Worm (Caenorhabditis elegans): ENCODE results near the gene cest-2.2.
A peak's percentile ranks its signal among the peaks of the same experiment; 100 is the strongest.

cest-2.2 gene

ce11 chrV:14136152-14136551 lies 39.0 kb downstream of the cest-2.2 start (continued):
- TF ChIP-seq ceh-82 (tag; optimal IDR thresholded peaks at IDR 0.05) (no peak), fkh-10 (GFP tag; optimal IDR thresholded peaks at IDR 0.05) (no peak), nhr-6 (tag; optimal IDR thresholded peaks at IDR 0.05) (peak; percentile 97), F10B5.3 (tag; optimal IDR thresholded peaks at IDR 0.05) (no peak), attf-4 (tag; optimal IDR thresholded peaks at IDR 0.05) (no peak), lin-29 (GFP tag; IDR thresholded peaks at IDR 0.05) (no peak), jun-1 (tag; optimal IDR thresholded peaks at IDR 0.05) (no peak), Y105C5A.15 (GFP tag; IDR thresholded peaks at IDR 0.05) (no peak), rbr-2 (tag; optimal IDR thresholded peaks at IDR 0.05) (peak; percentile 58), ZK337.2 (GFP tag; IDR thresholded peaks at IDR 0.05) (no peak), ztf-11 (tag; optimal IDR thresholded peaks at IDR 0.05) (no peak), skn-1 (tag; optimal IDR thresholded peaks at IDR 0.05) (no peak), unc-39 (tag; optimal IDR thresholded peaks at IDR 0.05) (no peak), nhr-41 (GFP tag; IDR thresholded peaks at IDR 0.05) (no peak), lin-15B (tag; optimal IDR thresholded peaks at IDR 0.05) (no peak), R02D3.7 (tag; optimal IDR thresholded peaks at IDR 0.05) (no peak), ceh-28 (tag; optimal IDR thresholded peaks at IDR 0.05) (no peak), aha-1 (tag) (peak; percentile 84), hif-1 (tag; optimal IDR thresholded peaks at IDR 0.05) (no peak), aly-2 (tag; optimal IDR thresholded peaks at IDR 0.05) (no peak), mes-2 (tag; optimal IDR thresholded peaks at IDR 0.05; ENCODE audit: poor library complexity, severe bottlenecking) (peak; percentile 54), nhr-77 (tag; optimal IDR thresholded peaks at IDR 0.05) (peak; percentile 61), lir-3 (tag; optimal IDR thresholded peaks at IDR 0.05) (no peak), duxl-1 (tag; optimal IDR thresholded peaks at IDR 0.05; ENCODE audit: poor library complexity) (no peak), zfp-3 (GFP tag; conservative IDR thresholded peaks at IDR 0.05) (no peak), tra-1 (GFP tag; IDR thresholded peaks at IDR 0.05) (no peak), saeg-2 (GFP tag; IDR thresholded peaks at IDR 0.05) (no peak), nhr-42 (GFP tag; IDR thresholded peaks at IDR 0.05) (no peak), unc-130 (GFP tag; optimal IDR thresholded peaks at IDR 0.05) (no peak), hmg-1.1 (GFP tag; IDR thresholded peaks at IDR 0.05) (peak; percentile 62), nhr-237 (tag; optimal IDR thresholded peaks at IDR 0.05) (no peak), dmd-6 (GFP tag; IDR thresholded peaks at IDR 0.05) (peak; percentile 68), madf-5 (GFP tag; IDR thresholded peaks at IDR 0.05) (no peak), F37D6.2 (tag; optimal IDR thresholded peaks at IDR 0.05) (no peak), daf-19 (GFP tag; conservative IDR thresholded peaks at IDR 0.05) (no peak), nhr-76 (tag; optimal IDR thresholded peaks at IDR 0.05) (no peak), pha-4 (GFP tag; IDR thresholded peaks at IDR 0.05) (no peak), pha-4 (tag; optimal IDR thresholded peaks at IDR 0.05) (peak; percentile 67), nhr-10 (tag; optimal IDR thresholded peaks at IDR 0.05) (no peak), dmd-8 (GFP tag; IDR thresholded peaks at IDR 0.05) (no peak), nhr-48 (tag; optimal IDR thresholded peaks at IDR 0.05) (peak; percentile 53), nhr-25 (tag; optimal IDR thresholded peaks at IDR 0.05; ENCODE audit: borderline replicate concordance, insufficient read depth) (no peak), gei-8 (GFP tag; optimal IDR thresholded peaks at IDR 0.05) (no peak), ces-1 (GFP tag; optimal IDR thresholded peaks at IDR 0.05) (no peak), php-3 (GFP tag; IDR thresholded peaks at IDR 0.05) (no peak), lin-13 (GFP tag; optimal IDR thresholded peaks at IDR 0.05) (no peak), daf-16 (GFP tag; optimal IDR thresholded peaks at IDR 0.05) (no peak), daf-16 (tag; optimal IDR thresholded peaks at IDR 0.05) (peak; percentile 34), cey-2 (tag; optimal IDR thresholded peaks at IDR 0.05; ENCODE audit: borderline replicate concordance, insufficient read depth) (no peak), arid-1 (GFP tag; conservative IDR thresholded peaks at IDR 0.05) (no peak), Y48G9A.11 (GFP tag; IDR thresholded peaks at IDR 0.05) (no peak), zip-11 (GFP tag; IDR thresholded peaks at IDR 0.05) (no peak), egl-43 (GFP tag; IDR thresholded peaks at IDR 0.05) (0 out of 2 replicates have a peak, but pooled peaks have one; percentile 47)

Data from whole organism, L4 larva.